Worm (Caenorhabditis elegans): ENCODE data around the gene fan-1.

fan-1 gene

DNA sequence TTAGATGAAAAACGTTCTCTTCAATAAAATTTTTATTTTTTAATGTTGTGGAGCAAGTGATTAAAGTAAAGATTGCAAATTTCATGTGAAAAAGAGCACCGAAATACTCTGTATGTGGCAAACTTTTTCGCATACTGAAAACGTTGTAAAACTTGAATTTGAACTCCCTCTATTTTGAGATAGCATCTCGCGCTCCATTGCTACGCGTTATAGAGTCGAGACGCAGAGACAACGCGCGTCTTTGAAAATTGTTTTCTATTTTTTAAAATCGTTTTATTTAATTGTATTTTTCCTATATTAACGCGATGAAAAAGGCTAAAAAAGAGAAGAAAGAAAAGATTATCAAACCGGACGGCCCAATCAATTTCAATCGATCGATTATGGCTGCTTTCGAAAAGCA lies at the start of gene fan-1:
Gene fan-1 (plus strand): TSS at position 78 of the 400 bp plus-strand sequence.
- TF ChIP-seq flt-1 (GFP tag; IDR thresholded peaks at IDR 0.05) (no peak), aly-1 (tag; optimal IDR thresholded peaks at IDR 0.05) (no peak), ceh-13 (GFP tag; optimal IDR thresholded peaks at IDR 0.05) (no peak), F13C5.2 (tag; optimal IDR thresholded peaks at IDR 0.05) (no peak), ama-1 (optimal IDR thresholded peaks at IDR 0.05) (no peak), tra-4 (tag; optimal IDR thresholded peaks at IDR 0.05) (no peak), sea-1 (GFP tag; conservative IDR thresholded peaks at IDR 0.05) (no peak), hmbx-1 (tag; optimal IDR thresholded peaks at IDR 0.05) (no peak), hmg-4 (GFP tag; optimal IDR thresholded peaks at IDR 0.05) (no peak), pes-1 (GFP tag; IDR thresholded peaks at IDR 0.05) (no peak)

DNA sequence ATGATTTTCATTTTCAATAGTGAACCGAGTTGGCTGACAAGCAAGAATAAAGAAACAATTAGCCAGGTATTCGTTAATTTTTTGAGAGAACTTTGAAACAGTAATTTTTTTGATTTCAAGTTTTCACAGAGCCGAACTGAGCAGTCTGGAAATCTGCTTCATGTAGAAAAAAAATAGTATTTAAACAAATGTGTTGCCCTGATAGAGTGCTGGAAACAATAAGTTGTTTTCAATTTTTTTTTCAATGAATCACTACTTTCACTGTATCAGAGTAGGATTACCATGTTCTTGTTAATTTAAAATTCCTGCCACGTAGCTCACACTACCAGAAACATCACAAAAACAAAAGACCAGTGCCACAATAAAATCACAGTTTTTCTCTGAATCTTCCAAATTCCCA lies 48.1 kb upstream of the fan-1 start:
- TF ChIP-seq hnd-1 (tag; optimal IDR thresholded peaks at IDR 0.05) = no peak
- TF ChIP-seq F13C5.2 (tag; optimal IDR thresholded peaks at IDR 0.05) = no peak
- TF ChIP-seq sea-1 (GFP tag; conservative IDR thresholded peaks at IDR 0.05) = no peak
- no peak for TF ChIP-seq hmbx-1 (tag; optimal IDR thresholded peaks at IDR 0.05)
- TF ChIP-seq pes-1 (GFP tag; IDR thresholded peaks at IDR 0.05) = no peak

DNA sequence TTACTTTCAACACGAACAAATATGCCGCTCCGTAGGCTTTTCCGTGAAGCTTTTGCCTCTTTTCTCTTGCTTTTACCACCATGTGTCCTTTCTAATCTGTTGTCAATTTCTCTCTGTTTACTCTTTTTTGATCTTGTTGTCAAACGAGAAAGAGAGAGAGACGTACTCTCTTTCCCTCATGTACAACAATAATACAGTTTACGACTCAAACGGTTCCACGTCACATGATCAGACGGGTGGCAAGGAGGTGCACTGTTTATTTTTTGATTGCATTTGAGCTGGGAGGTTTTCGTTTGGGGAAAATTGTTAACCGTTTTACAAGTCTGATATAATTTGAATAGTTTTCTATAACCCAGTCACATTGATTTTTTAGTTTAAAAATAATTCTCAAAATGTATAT lies 47.6 kb upstream of the fan-1 start:
- TF ChIP-seq scrt-1 (GFP tag; IDR thresholded peaks at IDR 0.05) (no peak), tbx-11 (GFP tag; IDR thresholded peaks at IDR 0.05) (no peak), hmg-4 (GFP tag; optimal IDR thresholded peaks at IDR 0.05) (no peak), tra-4 (tag; optimal IDR thresholded peaks at IDR 0.05) (no peak), hmbx-1 (tag; optimal IDR thresholded peaks at IDR 0.05) (no peak), B0310.2 (tag; optimal IDR thresholded peaks at IDR 0.05) (no peak), tbx-37 (GFP tag; conservative IDR thresholded peaks at IDR 0.05) (no peak), aly-1 (tag; optimal IDR thresholded peaks at IDR 0.05) (no peak), sea-1 (GFP tag; conservative IDR thresholded peaks at IDR 0.05) (no peak), ceh-36 (tag; optimal IDR thresholded peaks at IDR 0.05) (no peak), ceh-13 (GFP tag; optimal IDR thresholded peaks at IDR 0.05) (no peak), pes-1 (GFP tag; IDR thresholded peaks at IDR 0.05) (no peak), flt-1 (GFP tag; IDR thresholded peaks at IDR 0.05) (no peak), hnd-1 (tag; optimal IDR thresholded peaks at IDR 0.05) (no peak), F13C5.2 (tag; optimal IDR thresholded peaks at IDR 0.05) (no peak), ets-7 (tag; optimal IDR thresholded peaks at IDR 0.05) (no peak), ama-1 (optimal IDR thresholded peaks at IDR 0.05) (no peak)

DNA sequence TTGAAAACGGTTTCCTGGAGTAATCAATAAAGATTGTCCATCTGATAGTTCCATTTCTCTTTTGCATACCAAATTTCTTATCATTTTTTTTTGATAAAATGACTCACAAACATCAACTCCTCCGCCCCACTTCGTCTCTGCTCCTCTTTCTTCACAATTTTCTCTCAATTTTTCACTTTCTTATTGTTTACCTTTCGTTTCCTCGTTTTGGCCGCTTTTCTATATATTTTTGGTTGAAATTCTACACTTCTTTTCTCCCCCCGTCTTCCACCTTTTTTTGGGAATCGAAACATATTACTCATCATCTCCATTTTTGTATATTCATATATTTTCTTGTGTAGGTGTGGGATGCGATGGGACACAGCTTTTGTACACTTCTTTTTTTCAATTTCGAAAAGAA lies 45.8 kb upstream of the fan-1 start:
- TF ChIP-seq tra-4 (tag; optimal IDR thresholded peaks at IDR 0.05) = no peak
- no peak for TF ChIP-seq aly-1 (tag; optimal IDR thresholded peaks at IDR 0.05)
- TF ChIP-seq ama-1 (optimal IDR thresholded peaks at IDR 0.05) = no peak
- no peak for TF ChIP-seq tbx-11 (GFP tag; IDR thresholded peaks at IDR 0.05)
- no peak for TF ChIP-seq hnd-1 (tag; optimal IDR thresholded peaks at IDR 0.05)
- no peak for TF ChIP-seq ets-7 (tag; optimal IDR thresholded peaks at IDR 0.05)

DNA sequence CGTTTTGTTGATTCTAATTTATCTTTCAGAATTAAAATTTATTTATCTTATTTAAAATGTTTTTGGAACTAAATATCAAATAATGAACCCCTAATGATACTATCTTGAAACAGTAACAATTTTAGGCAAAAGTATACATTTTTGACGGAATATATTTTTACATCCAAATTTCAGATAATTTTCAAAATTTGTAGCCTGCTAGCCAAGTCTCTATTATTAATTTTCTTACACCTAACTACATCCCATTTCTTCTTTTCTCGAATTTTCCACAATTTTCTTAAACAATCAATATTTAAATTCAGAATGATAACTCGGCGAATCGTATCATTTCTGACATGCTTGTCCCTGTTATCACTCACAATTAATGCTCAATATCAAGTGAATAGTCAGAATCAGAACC lies 42.1 kb upstream of the fan-1 start, which contains the start of gene pqn-89:
Gene pqn-89 (plus strand): TSS at position 301 of the 400 bp plus-strand sequence.
- TF ChIP-seq tbx-37 (GFP tag; conservative IDR thresholded peaks at IDR 0.05) = no peak
- no peak for TF ChIP-seq ceh-36 (tag; optimal IDR thresholded peaks at IDR 0.05)
- TF ChIP-seq scrt-1 (GFP tag; IDR thresholded peaks at IDR 0.05) = no peak
- no peak for TF ChIP-seq flt-1 (GFP tag; IDR thresholded peaks at IDR 0.05)
- TF ChIP-seq hmg-4 (GFP tag; optimal IDR thresholded peaks at IDR 0.05) = no peak
- TF ChIP-seq B0310.2 (tag; optimal IDR thresholded peaks at IDR 0.05) = no peak
- TF ChIP-seq ama-1 (optimal IDR thresholded peaks at IDR 0.05) = no peak
- TF ChIP-seq ets-7 (tag; optimal IDR thresholded peaks at IDR 0.05) = no peak
- no peak for TF ChIP-seq pes-1 (GFP tag; IDR thresholded peaks at IDR 0.05)
- TF ChIP-seq ceh-13 (GFP tag; optimal IDR thresholded peaks at IDR 0.05) = no peak

DNA sequence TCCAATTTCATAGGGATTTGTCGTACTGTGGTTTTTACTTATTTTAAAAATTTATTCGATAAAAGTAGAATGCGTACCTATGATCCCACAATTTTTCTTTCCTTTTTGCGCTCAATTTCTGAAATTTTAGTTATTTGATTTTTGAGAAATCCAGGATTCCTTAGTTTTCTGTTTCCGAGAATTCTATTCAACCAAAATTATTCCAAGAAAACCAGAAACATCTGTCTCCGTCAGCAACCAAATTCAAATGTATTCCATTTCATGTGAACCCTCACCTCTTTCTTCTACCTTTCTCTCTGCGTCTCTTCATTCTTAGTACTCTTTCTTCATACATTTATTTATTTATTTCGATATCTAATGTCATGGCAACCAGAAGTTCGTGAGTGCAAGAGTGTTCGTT lies 36.7 kb upstream of the fan-1 start:
- TF ChIP-seq ama-1 (optimal IDR thresholded peaks at IDR 0.05) (no peak), hnd-1 (tag; optimal IDR thresholded peaks at IDR 0.05) (no peak), ceh-13 (GFP tag; optimal IDR thresholded peaks at IDR 0.05) (no peak), tbx-11 (GFP tag; IDR thresholded peaks at IDR 0.05) (no peak), B0310.2 (tag; optimal IDR thresholded peaks at IDR 0.05) (no peak), aly-1 (tag; optimal IDR thresholded peaks at IDR 0.05) (no peak), F13C5.2 (tag; optimal IDR thresholded peaks at IDR 0.05) (no peak), tra-4 (tag; optimal IDR thresholded peaks at IDR 0.05) (no peak), flt-1 (GFP tag; IDR thresholded peaks at IDR 0.05) (no peak), ets-7 (tag; optimal IDR thresholded peaks at IDR 0.05) (no peak)

DNA sequence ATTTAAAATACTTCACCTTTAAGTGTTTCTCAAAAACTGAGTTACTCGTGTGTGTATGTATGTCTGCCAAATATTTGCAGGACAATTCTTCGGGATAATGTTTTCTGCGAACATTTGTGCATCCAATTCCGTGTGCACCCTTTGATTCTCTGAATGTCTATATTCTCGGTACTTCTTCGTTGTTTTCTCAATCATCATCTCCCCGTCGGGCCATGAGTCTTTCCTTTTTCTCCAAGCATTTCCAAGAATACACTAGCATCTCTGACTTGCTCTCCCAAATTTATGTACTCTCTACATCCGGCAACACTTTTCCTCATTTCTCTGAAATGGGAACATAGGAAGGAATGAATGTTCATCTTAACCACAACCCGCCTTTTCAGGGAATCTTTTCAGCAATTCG lies 33.8 kb upstream of the fan-1 start:
- TF ChIP-seq B0310.2 (tag; optimal IDR thresholded peaks at IDR 0.05) (no peak), ets-7 (tag; optimal IDR thresholded peaks at IDR 0.05) (no peak), hnd-1 (tag; optimal IDR thresholded peaks at IDR 0.05) (no peak), ama-1 (optimal IDR thresholded peaks at IDR 0.05) (no peak), hmbx-1 (tag; optimal IDR thresholded peaks at IDR 0.05) (no peak), hmg-4 (GFP tag; optimal IDR thresholded peaks at IDR 0.05) (no peak), scrt-1 (GFP tag; IDR thresholded peaks at IDR 0.05) (no peak), tbx-11 (GFP tag; IDR thresholded peaks at IDR 0.05) (no peak)

DNA sequence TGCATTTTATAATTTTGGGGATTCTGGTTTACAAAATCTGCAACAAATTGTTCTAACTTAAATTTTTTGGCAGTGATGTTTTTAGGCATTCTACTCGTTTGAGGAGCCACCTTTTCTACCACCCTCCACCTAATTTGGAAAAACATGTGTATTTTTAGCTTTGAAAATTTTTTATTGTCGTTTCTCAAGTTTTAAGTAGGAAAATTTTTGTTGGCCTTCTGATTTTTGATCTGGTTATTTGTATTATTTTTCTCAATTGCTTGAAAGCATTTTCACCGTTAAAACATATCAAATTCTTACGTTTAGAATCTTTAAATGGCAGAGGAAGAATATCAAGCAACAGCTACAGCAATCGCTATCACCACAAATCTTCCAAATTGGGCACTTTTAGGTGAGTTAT lies 30.6 kb upstream of the fan-1 start, which contains the start of gene C01G5.7:
Gene C01G5.7 (plus strand): TSS at position 301 of the 400 bp plus-strand sequence.
- TF ChIP-seq scrt-1 (GFP tag; IDR thresholded peaks at IDR 0.05) (no peak), ceh-13 (GFP tag; optimal IDR thresholded peaks at IDR 0.05) (no peak), flt-1 (GFP tag; IDR thresholded peaks at IDR 0.05) (no peak), pes-1 (GFP tag; IDR thresholded peaks at IDR 0.05) (no peak), aly-1 (tag; optimal IDR thresholded peaks at IDR 0.05) (no peak)

DNA sequence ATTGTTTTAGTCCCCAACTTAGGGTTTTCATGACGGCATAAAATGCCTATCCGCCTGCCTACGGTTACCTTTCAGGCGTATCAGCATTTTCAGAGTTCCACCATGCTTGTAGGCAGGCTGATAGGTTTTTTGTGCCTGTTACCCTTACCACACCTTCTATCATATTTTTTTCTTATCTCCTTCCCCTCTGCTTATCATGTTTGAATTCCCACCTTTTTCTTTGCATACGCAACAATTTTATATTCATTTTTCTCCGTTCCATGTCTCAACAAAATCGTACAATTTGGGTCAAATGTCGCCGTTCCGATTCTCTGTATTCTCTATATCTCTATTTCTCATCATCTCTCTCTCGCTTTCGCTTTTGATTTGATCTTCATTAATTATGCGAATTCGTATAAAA lies 28.9 kb upstream of the fan-1 start, which contains the start of gene C01G5.9:
Gene C01G5.9 (plus strand): TSS at position 301 of the 400 bp plus-strand sequence.
- TF ChIP-seq pes-1 (GFP tag; IDR thresholded peaks at IDR 0.05) (no peak), aly-1 (tag; optimal IDR thresholded peaks at IDR 0.05) (no peak), B0310.2 (tag; optimal IDR thresholded peaks at IDR 0.05) (no peak), tra-4 (tag; optimal IDR thresholded peaks at IDR 0.05) (no peak), ceh-13 (GFP tag; optimal IDR thresholded peaks at IDR 0.05) (no peak), tbx-37 (GFP tag; conservative IDR thresholded peaks at IDR 0.05) (no peak), ceh-36 (tag; optimal IDR thresholded peaks at IDR 0.05) (no peak), flt-1 (GFP tag; IDR thresholded peaks at IDR 0.05) (no peak), hmg-4 (GFP tag; optimal IDR thresholded peaks at IDR 0.05) (no peak)
